Worm (Caenorhabditis elegans) whole organism, L1 larva: ENCODE measurements around the gene C33H5.13.

Experiments used
- blmp-1 ChIP-seq: fragments of 150-350 bp; optimal IDR thresholded peaks from 2 replicates; lab custom pipeline; 2014; ENCODE audit warnings: missing biosample characterization, missing genetic modification characterization
- ceh-8 ChIP-seq: fragments of 200-800 bp; sonication (Bioruptor generic); optimal IDR thresholded peaks from 2 replicates; lab custom pipeline; 2018; ENCODE audit warnings: mild to moderate bottlenecking, missing genetic modification characterization, moderate library complexity, missing compliant biosample characterization
- ceh-88 ChIP-seq: fragments of 200-800 bp; sonication (Bioruptor generic); IDR thresholded peaks from 2 replicates; pipeline ENCODE4 v1.3.6; 2022; ENCODE audit warnings: missing genetic modification characterization, missing compliant biosample characterization
- dpl-1 ChIP-seq, 3 experiments: fragments of 150-350 bp in 2 of 3; sonication (generic microtip) in 1 of 3; optimal IDR thresholded peaks; 2 replicates each; lab custom pipeline; 2014 to 2017; ENCODE audit warnings: missing biosample characterization in 3 of 3, missing genetic modification characterization in 3 of 3, missing genetic modification reagents in 3 of 3
- dsc-1 ChIP-seq: sonication (generic microtip); optimal IDR thresholded peaks from 2 replicates; lab custom pipeline; 2016; ENCODE audit warnings: mild to moderate bottlenecking, missing genetic modification characterization, missing compliant biosample characterization
- efl-1 ChIP-seq, 4 experiments: fragments of 150-350 bp; optimal IDR thresholded peaks in 3 of 4; peaks in 1 of 4; 1 replicate in 1 of 4; 2 replicates in 3 of 4; lab custom pipeline; 2014; ENCODE audit warnings: missing biosample characterization in 2 of 4, missing genetic modification characterization in 2 of 4, missing genetic modification reagents in 2 of 4
- efl-3 ChIP-seq: fragments of 200-800 bp; sonication (Bioruptor generic); optimal IDR thresholded peaks from 2 replicates; lab custom pipeline; 2018; ENCODE audit warnings: mild to moderate bottlenecking, missing genetic modification characterization, missing compliant biosample characterization
- egl-13 ChIP-seq: sonication (generic microtip); optimal IDR thresholded peaks from 2 replicates; lab custom pipeline; 2016; ENCODE audit warnings: missing genotype, missing genetic modification reagents, missing genetic modification characterization, missing compliant biosample characterization
- elt-2 ChIP-seq: sonication (generic microtip); optimal IDR thresholded peaks from 2 replicates; lab custom pipeline; 2016; ENCODE audit warnings: missing genetic modification characterization, mild to moderate bottlenecking, inconsistent platforms, missing compliant biosample characterization, missing genetic modification reagents
- fkh-8 ChIP-seq: sonication (generic microtip); optimal IDR thresholded peaks from 2 replicates; lab custom pipeline; 2016; ENCODE audit warnings: mild to moderate bottlenecking, missing genetic modification characterization, missing compliant biosample characterization
- grh-1 ChIP-seq: fragments of 200-800 bp; sonication (Bioruptor generic); IDR thresholded peaks from 2 replicates; pipeline ENCODE4 v1.3.6; 2022; ENCODE audit warnings: missing genetic modification reagents, missing genetic modification characterization, missing compliant biosample characterization
- lin-14 ChIP-seq: fragments of 200-800 bp; sonication (Bioruptor generic); optimal IDR thresholded peaks from 2 replicates; lab custom pipeline; 2018; ENCODE audit warnings: mild to moderate bottlenecking, missing genetic modification characterization, moderate library complexity, missing compliant biosample characterization
- lin-15B ChIP-seq: fragments of 150-350 bp; sonication (generic microtip); optimal IDR thresholded peaks from 3 replicates; lab custom pipeline; 2014; ENCODE audit warnings: missing biosample characterization, missing genetic modification characterization
- lin-35 ChIP-seq, 2 experiments: fragments of 150-350 bp; optimal IDR thresholded peaks; 2 replicates each; lab custom pipeline; 2014; ENCODE audit warnings: missing biosample characterization in 2 of 2, missing genetic modification characterization in 2 of 2, missing genetic modification reagents in 2 of 2
- lsy-2 ChIP-seq, 2 experiments: fragments of 150-350 bp; optimal IDR thresholded peaks; 2 replicates each; lab custom pipeline; 2014; ENCODE audit warnings: missing biosample characterization in 2 of 2, missing genetic modification characterization in 2 of 2
- mab-9 ChIP-seq: fragments of 200-800 bp; sonication (Bioruptor generic); IDR thresholded peaks from 2 replicates; pipeline ENCODE4 v1.3.6; 2022; ENCODE audit warnings: missing genetic modification reagents, missing genetic modification characterization, missing compliant biosample characterization
- nhr-12 ChIP-seq: sonication (generic microtip); optimal IDR thresholded peaks from 2 replicates; lab custom pipeline; 2017; ENCODE audit warnings: missing biosample characterization, missing genetic modification characterization
- nhr-20 ChIP-seq: sonication (generic microtip); optimal IDR thresholded peaks from 2 replicates; lab custom pipeline; 2016; ENCODE audit warnings: mild to moderate bottlenecking, missing genetic modification characterization, missing compliant biosample characterization
- nhr-47 ChIP-seq: sonication (generic microtip); optimal IDR thresholded peaks from 2 replicates; lab custom pipeline; 2016; ENCODE audit warnings: mild to moderate bottlenecking, missing genetic modification characterization, moderate library complexity, missing compliant biosample characterization
- nhr-71 ChIP-seq: sonication (generic microtip); optimal IDR thresholded peaks from 2 replicates; lab custom pipeline; 2016; ENCODE audit warnings: mild to moderate bottlenecking, missing genetic modification characterization, moderate library complexity, missing compliant biosample characterization
- nhr-90 ChIP-seq: sonication (generic microtip); optimal IDR thresholded peaks from 2 replicates; lab custom pipeline; 2016; ENCODE audit warnings: mild to moderate bottlenecking, missing genetic modification characterization, missing compliant biosample characterization; ENCODE audit not compliant: poor library complexity
- pqm-1 ChIP-seq: sonication (generic microtip); optimal IDR thresholded peaks from 3 replicates; lab custom pipeline; 2017; ENCODE audit warnings: missing biosample characterization, missing genetic modification characterization
- rnt-1 ChIP-seq: sonication (generic microtip); optimal IDR thresholded peaks from 2 replicates; lab custom pipeline; 2016; ENCODE audit warnings: mild to moderate bottlenecking, missing genetic modification characterization, moderate library complexity, missing compliant biosample characterization
- skn-1 ChIP-seq: fragments of 150-350 bp; optimal IDR thresholded peaks from 2 replicates; lab custom pipeline; 2014; ENCODE audit warnings: missing biosample characterization, missing genetic modification characterization
- swsn-7 ChIP-seq: sonication (generic microtip); optimal IDR thresholded peaks from 2 replicates; lab custom pipeline; 2016; ENCODE audit warnings: missing genetic modification characterization, missing compliant biosample characterization
- tbx-2 ChIP-seq: sonication (generic microtip); optimal IDR thresholded peaks from 2 replicates; lab custom pipeline; 2016; ENCODE audit warnings: missing genetic modification characterization, missing compliant biosample characterization
- tlp-1 ChIP-seq: fragments of 150-350 bp; optimal IDR thresholded peaks from 2 replicates; lab custom pipeline; 2014; ENCODE audit warnings: missing biosample characterization, missing genetic modification characterization
- unc-86 ChIP-seq: sonication (generic microtip); optimal IDR thresholded peaks from 2 replicates; lab custom pipeline; 2016; ENCODE audit warnings: missing genetic modification characterization, missing compliant biosample characterization
- unc-98 ChIP-seq: fragments of 200-800 bp; sonication (Bioruptor generic); IDR thresholded peaks from 2 replicates; pipeline ENCODE4 v1.3.6; 2022; ENCODE audit warnings: missing genetic modification characterization, missing compliant biosample characterization
- xbp-1 ChIP-seq: sonication (generic microtip); optimal IDR thresholded peaks from 2 replicates; lab custom pipeline; 2016; ENCODE audit warnings: missing genetic modification characterization, missing compliant biosample characterization
- zag-1 ChIP-seq: fragments of 150-350 bp; optimal IDR thresholded peaks from 2 replicates; lab custom pipeline; 2014; ENCODE audit warnings: missing biosample characterization, missing genetic modification characterization

The C33H5.13 gene

ce11 chrIV:7791821-7792446 lies at the start of gene C33H5.13:
TSS of gene C33H5.13 (minus strand) at chrIV:7792263.
- TF ChIP-seq efl-1 (optimal IDR thresholded peaks at IDR 0.05; lab: Kevin White, UChicago): peak in 1 of 2 experiments; percentile 6
- peak in 1 of 2 experiments; percentile 56 for TF ChIP-seq efl-1 (GFP tag; optimal IDR thresholded peaks at IDR 0.05 in 1 of 2; lab: Kevin White, UChicago)
- TF ChIP-seq lin-35 (GFP tag; optimal IDR thresholded peaks at IDR 0.05; lab: Kevin White, UChicago): peak in 1 of 2 experiments; percentile 20
- no peak for TF ChIP-seq tlp-1
- TF ChIP-seq elt-2 (tag; lab: Kevin White, UChicago): peak; percentile 34
- TF ChIP-seq, all 84 proteins: peak for 3

ce11 chrIV:7841218-7841617 lies 49.2 kb upstream of the C33H5.13 start:
- TF ChIP-seq efl-1 (optimal IDR thresholded peaks at IDR 0.05; lab: Kevin White, UChicago) (no peak), efl-1 (GFP tag; optimal IDR thresholded peaks at IDR 0.05 in 1 of 2; lab: Kevin White, UChicago) (peak in 1 of 2 experiments; percentile 82), dpl-1 (GFP tag; optimal IDR thresholded peaks at IDR 0.05; lab: Kevin White, UChicago) (no peak), elt-2 (tag; lab: Kevin White, UChicago) (peak; percentile 80), skn-1 (tag; lab: Kevin White, UChicago) (no peak), lin-14 (peak; percentile 7), lin-35 (GFP tag; optimal IDR thresholded peaks at IDR 0.05; lab: Kevin White, UChicago) (peak in 1 of 2 experiments; percentile 47)

DNA sequence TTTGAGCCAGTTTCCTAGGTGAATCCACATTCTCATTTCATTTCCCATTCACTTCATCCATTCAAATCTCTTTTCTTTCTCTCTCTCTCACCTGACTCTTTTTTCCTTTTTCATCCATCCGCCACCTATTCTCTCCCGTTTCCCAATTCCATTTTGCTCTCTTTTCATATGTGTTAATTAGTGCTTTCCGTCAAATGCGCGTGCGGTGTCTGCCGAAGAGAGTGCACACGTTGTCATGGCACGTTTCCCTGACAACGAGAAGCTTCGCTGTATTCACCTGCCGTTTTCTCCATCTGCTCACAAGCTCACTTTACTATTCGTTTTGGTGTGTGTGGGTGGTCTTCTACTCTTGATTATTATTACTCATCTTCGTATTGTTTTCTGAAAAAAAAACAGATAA lies 47.9 kb upstream of the C33H5.13 start:
- TF ChIP-seq dsc-1 (peak; percentile 73), nhr-71 (tag; lab: Kevin White, UChicago) (peak; percentile 34), fkh-8 (tag; lab: Kevin White, UChicago) (peak; percentile 92), efl-1 (optimal IDR thresholded peaks at IDR 0.05; lab: Kevin White, UChicago) (no peak), efl-1 (GFP tag; optimal IDR thresholded peaks at IDR 0.05 in 1 of 2; lab: Kevin White, UChicago) (peak in 1 of 2 experiments; percentile 82), lin-14 (peak; percentile 33), lsy-2 (tag; optimal IDR thresholded peaks at IDR 0.05; lab: Kevin White, UChicago) (peak in 1 of 2 experiments; percentile 4), nhr-20 (peak; percentile 10), elt-2 (tag; lab: Kevin White, UChicago) (no peak), pqm-1 (tag; lab: Kevin White, UChicago) (no peak), egl-13 (tag; lab: Kevin White, UChicago) (peak; percentile 20), dpl-1 (GFP tag; optimal IDR thresholded peaks at IDR 0.05; lab: Kevin White, UChicago) (no peak), mab-9 (GFP tag; lab: Robert Waterston, UW) (no peak), nhr-47 (peak; percentile 45), swsn-7 (tag; lab: Kevin White, UChicago) (peak; percentile 6), unc-86 (peak; percentile 19)

DNA sequence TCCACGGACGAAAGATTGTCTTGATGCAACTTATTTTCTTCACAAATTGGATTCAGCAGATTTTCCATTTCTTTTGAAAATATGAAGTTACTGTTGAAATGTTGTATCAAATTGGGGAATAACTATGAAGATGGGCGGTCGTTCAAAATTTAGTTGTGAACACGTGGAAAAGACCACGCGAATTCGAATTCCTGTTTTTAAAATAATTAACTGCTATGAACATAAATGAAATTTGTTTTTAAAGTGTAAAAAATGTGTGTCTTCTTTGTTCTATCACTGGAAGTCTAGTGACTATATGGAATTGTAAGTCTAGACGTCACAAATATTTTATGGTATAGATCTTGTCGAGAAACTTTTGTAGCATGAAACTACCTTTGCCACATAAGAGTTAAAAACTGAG lies 46.4 kb upstream of the C33H5.13 start, which contains the start of gene C06A6.7:
TSS of gene C06A6.7 (minus strand) at position 101 of the 400 bp plus-strand sequence.
- TF ChIP-seq efl-3 (GFP tag; lab: Kevin White, UChicago): no peak
- no peak for TF ChIP-seq nhr-12
- no peak for TF ChIP-seq nhr-20
- TF ChIP-seq rnt-1 (tag; lab: Kevin White, UChicago): no peak
- TF ChIP-seq nhr-90 (tag; lab: Kevin White, UChicago): no peak
- TF ChIP-seq dpl-1 (GFP tag; optimal IDR thresholded peaks at IDR 0.05; lab: Kevin White, UChicago): no peak
- TF ChIP-seq ceh-88: no peak
- TF ChIP-seq egl-13 (tag; lab: Kevin White, UChicago): no peak
- no peak for TF ChIP-seq lin-15B
- no peak for TF ChIP-seq zag-1 (tag; lab: Kevin White, UChicago)
- TF ChIP-seq tbx-2 (tag; lab: Kevin White, UChicago): no peak
- TF ChIP-seq ceh-8 (GFP tag; lab: Kevin White, UChicago): no peak
- no peak for TF ChIP-seq tlp-1
- no peak for TF ChIP-seq unc-98 (GFP tag; lab: Robert Waterston, UW)
- TF ChIP-seq xbp-1: no peak

DNA sequence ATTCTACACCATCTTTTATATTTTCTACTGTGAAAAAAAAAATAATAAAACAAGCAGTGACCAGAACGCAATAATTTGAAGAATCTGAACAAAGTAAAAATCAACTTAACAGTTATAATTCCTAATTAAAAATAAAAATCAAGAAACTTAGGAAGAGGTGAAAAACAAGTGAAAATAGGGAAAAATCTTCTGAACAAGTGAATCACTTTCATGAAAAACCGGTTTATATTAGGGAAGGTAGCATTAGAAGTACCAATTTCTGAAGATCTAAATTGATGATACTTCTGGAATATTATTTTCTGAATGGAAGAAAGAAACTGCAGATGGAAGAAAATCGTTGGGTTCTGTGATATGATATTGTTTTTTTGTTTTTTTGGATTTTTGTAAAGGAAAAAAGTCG lies 44.4 kb upstream of the C33H5.13 start:
- peak; percentile 79 for TF ChIP-seq blmp-1 (tag; lab: Kevin White, UChicago)
- TF ChIP-seq grh-1: peak; percentile 51; the same call in 1 of the 2 replicates
- TF ChIP-seq nhr-47: no peak
- TF ChIP-seq efl-1 (optimal IDR thresholded peaks at IDR 0.05; lab: Kevin White, UChicago): no peak
- peak in 1 of 2 experiments; percentile 51 for TF ChIP-seq efl-1 (GFP tag; optimal IDR thresholded peaks at IDR 0.05 in 1 of 2; lab: Kevin White, UChicago)
